Worm (Caenorhabditis elegans) whole organism, L4 larva: ENCODE results near the gene srsx-11.

ENCODE experiments used
- ceh-28 ChIP-seq: fragments of 150-350 bp; optimal IDR thresholded peaks from 2 replicates; lab custom pipeline; 2014; ENCODE audit warnings: missing biosample characterization, missing genetic modification reagents, missing genetic modification characterization
- lsy-2 ChIP-seq, 2 experiments: fragments of 150-350 bp in 1 of 2; sonication (generic microtip) in 1 of 2; optimal IDR thresholded peaks; 2 replicates each; lab custom pipeline; 2014 to 2017; ENCODE audit warnings: missing biosample characterization in 2 of 2, missing genetic modification characterization in 2 of 2
- nhr-11 ChIP-seq: fragments of 150-350 bp; optimal IDR thresholded peaks from 2 replicates; lab custom pipeline; 2014; ENCODE audit warnings: missing biosample characterization, missing genetic modification characterization
- nhr-237 ChIP-seq: sonication (generic microtip); optimal IDR thresholded peaks from 2 replicates; lab custom pipeline; 2017; ENCODE audit warnings: missing biosample characterization, missing genetic modification characterization
- nhr-25 ChIP-seq: sonication (generic microtip); optimal IDR thresholded peaks from 2 replicates; lab custom pipeline; 2017; ENCODE audit warnings: missing genetic modification characterization, mild to moderate bottlenecking, missing compliant biosample characterization, antibody characterized with exemption, moderate library complexity, borderline replicate concordance; ENCODE audit not compliant: insufficient read depth
- nhr-77 ChIP-seq: fragments of 150-350 bp; optimal IDR thresholded peaks from 2 replicates; lab custom pipeline; 2014; ENCODE audit warnings: missing biosample characterization, missing genetic modification characterization
- pqm-1 ChIP-seq: sonication (generic microtip); optimal IDR thresholded peaks from 2 replicates; lab custom pipeline; 2017; ENCODE audit warnings: missing biosample characterization, missing genetic modification characterization
- skn-1 ChIP-seq: fragments of 150-350 bp; optimal IDR thresholded peaks from 2 replicates; lab custom pipeline; 2014; ENCODE audit warnings: missing biosample characterization, missing genetic modification characterization
- snpc-4 ChIP-seq: fragments of 150-350 bp; optimal IDR thresholded peaks from 2 replicates; lab custom pipeline; 2014; ENCODE audit warnings: missing biosample characterization, missing genetic modification characterization
- unc-62 ChIP-seq, 3 experiments: fragments of 150-350 bp in 1 of 3; sonication (generic microtip); optimal IDR thresholded peaks in 2 of 3; peaks in 1 of 3; 1 replicate in 1 of 3; 2 replicates in 2 of 3; lab custom pipeline; 2014 to 2017; ENCODE audit warnings: missing biosample characterization in 3 of 3, missing genetic modification characterization in 3 of 3, missing genetic modification reagents in 3 of 3, missing genotype in 1 of 3
- zag-1 ChIP-seq: fragments of 150-350 bp; optimal IDR thresholded peaks from 2 replicates; lab custom pipeline; 2014; ENCODE audit warnings: missing biosample characterization, missing genetic modification characterization

ce11 chrV:4932814-4933213 lies 46.1 kb downstream of the srsx-11 start, which contains the start of gene C02E7.10:
- TF ChIP-seq lsy-2 (tag; optimal IDR thresholded peaks at IDR 0.05; lab: Kevin White, UChicago) (no peak), skn-1 (tag; lab: Kevin White, UChicago) (no peak), nhr-237 (tag; lab: Kevin White, UChicago) (no peak), snpc-4 (tag; lab: Kevin White, UChicago) (no peak), nhr-11 (no peak), ceh-28 (no peak), nhr-77 (no peak), pqm-1 (no peak), zag-1 (tag; lab: Kevin White, UChicago) (no peak), nhr-25 (tag; lab: Kevin White, UChicago) (no peak), unc-62 (GFP tag; optimal IDR thresholded peaks at IDR 0.05 in 1 of 2; lab: Kevin White, UChicago) (peak in 1 of 2 experiments; percentile 90), unc-62 (tag; optimal IDR thresholded peaks at IDR 0.05; lab: Kevin White, UChicago) (no peak)
